Fruit fly (Drosophila melanogaster): ENCODE results near the gene sw.

- TF ChIP-seq Myc (optimal IDR thresholded peaks at IDR 0.05) (no peak), Sin3A (optimal IDR thresholded peaks at IDR 0.05) (no peak), insv (optimal IDR thresholded peaks at IDR 0.05) (no peak), psq (optimal IDR thresholded peaks at IDR 0.05) (no peak), ttk (optimal IDR thresholded peaks at IDR 0.05) (no peak), h (optimal IDR thresholded peaks at IDR 0.05) (no peak)
Observed at dm6 chrX:20239608-20239941, 3.4 kb upstream of the sw start, which contains the start of gene obst-A.
